Fruit fly (Drosophila melanogaster): ENCODE data around the gene Ptpa.

Ptpa gene

dm6 chr2L:3348146-3348747 lies 28.6 kb upstream of the Ptpa start (continued):
- TF ChIP-seq vfl (GFP tag; optimal IDR thresholded peaks at IDR 0.05), result no peak
- TF ChIP-seq HLH3B (GFP tag; IDR thresholded peaks at IDR 0.05), result peak; percentile 93
- peak; percentile 70 for TF ChIP-seq fd64A (GFP tag; optimal IDR thresholded peaks at IDR 0.05)
- no peak for TF ChIP-seq Fer2 (tag; optimal IDR thresholded peaks at IDR 0.05)
- peak; percentile 51 for TF ChIP-seq CG1647 (GFP tag; optimal IDR thresholded peaks at IDR 0.05)
- peak; percentile 71 for TF ChIP-seq dati (GFP tag; IDR thresholded peaks at IDR 0.05)
- peak; percentile 92 for TF ChIP-seq CG6689 (GFP tag; IDR thresholded peaks at IDR 0.05)
- TF ChIP-seq phol (tag; optimal IDR thresholded peaks at IDR 0.05), result peak; percentile 89
- TF ChIP-seq CG7372 (GFP tag; IDR thresholded peaks at IDR 0.05), result peak; percentile 84
- peak; percentile 92 for TF ChIP-seq zfh1 (GFP tag; IDR thresholded peaks at IDR 0.05)
- TF ChIP-seq CG12942 (GFP tag; optimal IDR thresholded peaks at IDR 0.05), result peak; percentile 39
- peak; percentile 75 for TF ChIP-seq CG1233 (GFP tag; optimal IDR thresholded peaks at IDR 0.05)
- TF ChIP-seq CG13123 (GFP tag; optimal IDR thresholded peaks at IDR 0.05), result no peak
- TF ChIP-seq twi (tag; optimal IDR thresholded peaks at IDR 0.05), result peak; percentile 26
- peak; percentile 5 for TF ChIP-seq CG13775 (GFP tag; optimal IDR thresholded peaks at IDR 0.05)
- peak; percentile 75 for TF ChIP-seq CG4360 (GFP tag; IDR thresholded peaks at IDR 0.05)
- TF ChIP-seq Doc2 (GFP tag; IDR thresholded peaks at IDR 0.05), result no peak
- peak; percentile 72 for TF ChIP-seq CG8359 (GFP tag; optimal IDR thresholded peaks at IDR 0.05; ENCODE audit: borderline replicate concordance)
- TF ChIP-seq cg (GFP tag; optimal IDR thresholded peaks at IDR 0.05), result no peak
- peak; percentile 35 for TF ChIP-seq odd (GFP tag; optimal IDR thresholded peaks at IDR 0.05)
- peak; percentile 84 for TF ChIP-seq ewg (GFP tag; optimal IDR thresholded peaks at IDR 0.05)
- no peak for TF ChIP-seq CG7745 (tag; optimal IDR thresholded peaks at IDR 0.05)
- TF ChIP-seq CG11696 (GFP tag; IDR thresholded peaks at IDR 0.05), result peak; percentile 82
- TF ChIP-seq z (GFP tag; IDR thresholded peaks at IDR 0.05), result peak; percentile 50; the same call in 1 of the 3 replicates
- TF ChIP-seq knrl (GFP tag; IDR thresholded peaks at IDR 0.05; ENCODE audit: partially characterized antibody), result peak; percentile 49; the same call in 1 of the 3 replicates
- TF ChIP-seq Hmr (GFP tag; optimal IDR thresholded peaks at IDR 0.05), result peak; percentile 41
- TF ChIP-seq tio (GFP tag; optimal IDR thresholded peaks at IDR 0.05), result peak; percentile 61
- peak; percentile 22 for TF ChIP-seq CG8290 (GFP tag; optimal IDR thresholded peaks at IDR 0.05)
- TF ChIP-seq CG8290 (tag; optimal IDR thresholded peaks at IDR 0.05), result no peak
- TF ChIP-seq BEAF-32 (GFP tag; optimal IDR thresholded peaks at IDR 0.05), result no peak
- TF ChIP-seq tgo (GFP tag; IDR thresholded peaks at IDR 0.05), result peak; percentile 84
- peak; percentile 62 for TF ChIP-seq Antp (GFP tag; optimal IDR thresholded peaks at IDR 0.05)
- no peak for TF ChIP-seq zf30C (GFP tag; optimal IDR thresholded peaks at IDR 0.05)
- no peak for TF ChIP-seq gfzf (GFP tag; optimal IDR thresholded peaks at IDR 0.05)
- TF ChIP-seq eyg (GFP tag; optimal IDR thresholded peaks at IDR 0.05), result peak; percentile 58
- no peak for TF ChIP-seq sima (GFP tag; optimal IDR thresholded peaks at IDR 0.05)
- TF ChIP-seq CG1024 (GFP tag; IDR thresholded peaks at IDR 0.05), result peak; percentile 92
- TF ChIP-seq fd102C (GFP tag; optimal IDR thresholded peaks at IDR 0.05), result no peak
- TF ChIP-seq CG3281 (GFP tag; optimal IDR thresholded peaks at IDR 0.05), result peak; percentile 20
- peak; percentile 82 for TF ChIP-seq CG11093 (GFP tag; IDR thresholded peaks at IDR 0.05)
- TF ChIP-seq CrebB (tag; optimal IDR thresholded peaks at IDR 0.05), result peak; percentile 37
- TF ChIP-seq CG1832 (GFP tag; optimal IDR thresholded peaks at IDR 0.05), result peak; percentile 25
- TF ChIP-seq gt (GFP tag; IDR thresholded peaks at IDR 0.05), result peak; percentile 85
- no peak for TF ChIP-seq Hmx (GFP tag; optimal IDR thresholded peaks at IDR 0.05)
- peak; percentile 82 for TF ChIP-seq Oli (tag; optimal IDR thresholded peaks at IDR 0.05)
- peak; percentile 32 for TF ChIP-seq lilli (GFP tag; optimal IDR thresholded peaks at IDR 0.05)
- peak; percentile 69 for TF ChIP-seq CG32767 (GFP tag; IDR thresholded peaks at IDR 0.05)
- TF ChIP-seq CG32532 (GFP tag; IDR thresholded peaks at IDR 0.05), result peak; percentile 40
- TF ChIP-seq Six4 (GFP tag; optimal IDR thresholded peaks at IDR 0.05), result peak; percentile 69
- TF ChIP-seq CG7786 (GFP tag; optimal IDR thresholded peaks at IDR 0.05), result peak; percentile 44
- TF ChIP-seq h (optimal IDR thresholded peaks at IDR 0.05), result no peak
